Worm (Caenorhabditis elegans) whole organism, early embryonic: ENCODE data around the gene srz-97.

Source experiments
- B0310.2 ChIP-seq: sonication (generic microtip); optimal IDR thresholded peaks from 2 replicates; lab custom pipeline; 2016; ENCODE audit warnings: mild to moderate bottlenecking, missing genetic modification characterization, missing compliant biosample characterization
- F13C5.2 ChIP-seq: sonication (generic microtip); optimal IDR thresholded peaks from 2 replicates; lab custom pipeline; 2017; ENCODE audit warnings: mild to moderate bottlenecking, missing genetic modification characterization, inconsistent platforms, missing compliant biosample characterization
- aly-1 ChIP-seq: sonication (generic microtip); optimal IDR thresholded peaks from 2 replicates; lab custom pipeline; 2016; ENCODE audit warnings: missing genetic modification characterization, missing compliant biosample characterization
- ama-1 ChIP-seq: fragments of 150-350 bp; optimal IDR thresholded peaks from 2 replicates; lab custom pipeline; 2014
- ceh-13 ChIP-seq: fragments of 200-800 bp; sonication (Bioruptor generic); optimal IDR thresholded peaks from 2 replicates; lab custom pipeline; 2018; ENCODE audit warnings: mild to moderate bottlenecking, missing genetic modification characterization, missing compliant biosample characterization
- ceh-36 ChIP-seq: sonication (generic microtip); optimal IDR thresholded peaks from 2 replicates; lab custom pipeline; 2016; ENCODE audit warnings: missing genetic modification characterization, inconsistent platforms, missing compliant biosample characterization
- ets-7 ChIP-seq: sonication (generic microtip); optimal IDR thresholded peaks from 2 replicates; lab custom pipeline; 2016; ENCODE audit warnings: missing genotype, missing genetic modification characterization, missing compliant biosample characterization
- flt-1 ChIP-seq: fragments of 200-800 bp; sonication (Bioruptor generic); IDR thresholded peaks from 2 replicates; pipeline ENCODE4 v1.3.6; 2022; ENCODE audit warnings: missing genetic modification characterization, missing compliant biosample characterization
- hmbx-1 ChIP-seq: sonication (generic microtip); optimal IDR thresholded peaks from 2 replicates; lab custom pipeline; 2016; ENCODE audit warnings: mild to moderate bottlenecking, missing genetic modification characterization, missing compliant biosample characterization
- hmg-4 ChIP-seq: fragments of 200-800 bp; sonication (Bioruptor generic); optimal IDR thresholded peaks from 2 replicates; lab custom pipeline; 2018; ENCODE audit warnings: mild to moderate bottlenecking, missing genetic modification characterization, missing compliant biosample characterization
- hnd-1 ChIP-seq: sonication (generic microtip); optimal IDR thresholded peaks from 2 replicates; lab custom pipeline; 2016; ENCODE audit warnings: missing genetic modification characterization, missing compliant biosample characterization
- pes-1 ChIP-seq: fragments of 200-800 bp; sonication (Bioruptor generic); IDR thresholded peaks from 2 replicates; pipeline ENCODE4 v1.3.6; 2022; ENCODE audit warnings: missing genetic modification reagents, missing genetic modification characterization, missing compliant biosample characterization
- scrt-1 ChIP-seq: fragments of 200-800 bp; sonication (Bioruptor generic); IDR thresholded peaks from 2 replicates; pipeline ENCODE4 v1.3.6; 2022; ENCODE audit warnings: missing genetic modification characterization, missing compliant biosample characterization
- sea-1 ChIP-seq: fragments of 200-800 bp; sonication (Bioruptor generic); conservative IDR thresholded peaks from 2 replicates; pipeline ENCODE4 v1.3.6; 2022; ENCODE audit warnings: missing genetic modification characterization, missing compliant biosample characterization
- tbx-11 ChIP-seq: fragments of 200-800 bp; sonication (Bioruptor generic); IDR thresholded peaks from 2 replicates; pipeline ENCODE4 v1.3.6; 2022; ENCODE audit warnings: missing genetic modification characterization, missing compliant biosample characterization
- tbx-37 ChIP-seq: fragments of 200-800 bp; sonication (Bioruptor generic); conservative IDR thresholded peaks from 2 replicates; pipeline ENCODE4 v1.3.6; 2022; ENCODE audit warnings: missing genetic modification reagents, missing genetic modification characterization, missing compliant biosample characterization
- tra-4 ChIP-seq: sonication (generic microtip); optimal IDR thresholded peaks from 2 replicates; lab custom pipeline; 2017; ENCODE audit warnings: missing genetic modification characterization, missing compliant biosample characterization

srz-97 gene

ce11 chrV:14504120-14504519 is 36.1 kb upstream of the srz-97 start:
- TF ChIP-seq F13C5.2 (tag; lab: Kevin White, UChicago) (no peak), tra-4 (tag; lab: Kevin White, UChicago) (no peak), ama-1 (no peak), hnd-1 (no peak), tbx-37 (GFP tag; lab: Robert Waterston, UW) (no peak), scrt-1 (no peak), B0310.2 (tag; lab: Kevin White, UChicago) (no peak), ceh-13 (no peak), pes-1 (GFP tag; lab: Robert Waterston, UW) (no peak), ceh-36 (tag; lab: Kevin White, UChicago) (no peak), hmbx-1 (tag; lab: Kevin White, UChicago) (no peak), ets-7 (tag; lab: Kevin White, UChicago) (no peak), hmg-4 (GFP tag; lab: Kevin White, UChicago) (no peak), sea-1 (no peak)

DNA sequence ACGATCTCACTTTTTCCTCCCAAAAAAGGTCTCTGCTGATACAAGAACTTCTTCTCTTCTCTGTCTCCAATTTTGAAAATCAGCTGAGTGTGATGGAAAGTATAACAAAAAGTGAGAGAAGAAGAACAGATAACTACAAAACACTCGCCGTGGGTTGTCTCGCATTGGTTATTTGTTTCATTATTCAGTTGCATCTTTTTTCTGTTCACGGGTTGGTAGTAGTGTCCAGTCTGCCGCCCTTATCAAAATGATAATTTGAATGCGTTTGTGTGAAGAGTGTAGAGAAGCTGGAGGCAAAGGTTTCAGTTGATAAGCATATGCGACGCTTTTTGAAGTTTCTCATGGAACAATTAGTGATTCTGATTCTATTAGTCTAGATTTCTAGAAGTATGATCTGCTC is 35.0 kb upstream of the srz-97 start:
- no peak for TF ChIP-seq tbx-11 (GFP tag; lab: Robert Waterston, UW)
- TF ChIP-seq tbx-37 (GFP tag; lab: Robert Waterston, UW), result no peak
- TF ChIP-seq ceh-13, result no peak
- no peak for TF ChIP-seq hmg-4 (GFP tag; lab: Kevin White, UChicago)
- TF ChIP-seq ceh-36 (tag; lab: Kevin White, UChicago), result no peak
- TF ChIP-seq F13C5.2 (tag; lab: Kevin White, UChicago), result no peak
- TF ChIP-seq flt-1 (GFP tag; lab: Robert Waterston, UW), result no peak
- no peak for TF ChIP-seq hnd-1

DNA sequence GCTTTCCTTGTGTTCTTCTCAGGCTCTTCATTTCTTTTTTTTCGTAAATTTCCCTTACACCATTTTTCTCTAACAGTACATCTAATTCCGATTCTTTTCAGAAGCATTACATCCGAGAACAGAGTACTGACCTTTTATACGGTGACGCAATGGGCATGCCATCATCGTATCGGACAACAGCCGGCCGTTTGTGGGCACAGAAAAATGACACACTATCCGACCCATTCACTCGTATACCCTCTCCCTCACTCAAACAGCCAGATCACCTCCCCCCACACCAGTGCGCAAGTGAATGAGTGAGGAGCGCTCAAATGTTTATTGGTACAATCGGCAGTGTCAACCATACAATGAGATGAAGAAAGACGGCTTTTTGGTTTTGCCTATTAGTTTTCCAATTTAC is 33.1 kb upstream of the srz-97 start, which contains the start of gene R02D5.24:
Gene R02D5.24 (plus strand): TSS at position 205 of the 400 bp plus-strand sequence.
- TF ChIP-seq F13C5.2 (tag; lab: Kevin White, UChicago), result no peak
- TF ChIP-seq tbx-37 (GFP tag; lab: Robert Waterston, UW), result no peak
- no peak for TF ChIP-seq ama-1
- peak; percentile 1 for TF ChIP-seq B0310.2 (tag; lab: Kevin White, UChicago)
- TF ChIP-seq hmg-4 (GFP tag; lab: Kevin White, UChicago), result peak; percentile 70
- no peak for TF ChIP-seq pes-1 (GFP tag; lab: Robert Waterston, UW)
- TF ChIP-seq tra-4 (tag; lab: Kevin White, UChicago), result no peak
- no peak for TF ChIP-seq ceh-36 (tag; lab: Kevin White, UChicago)
- TF ChIP-seq tbx-11 (GFP tag; lab: Robert Waterston, UW), result no peak
- no peak for TF ChIP-seq sea-1
- no peak for TF ChIP-seq ets-7 (tag; lab: Kevin White, UChicago)
- TF ChIP-seq hmbx-1 (tag; lab: Kevin White, UChicago), result no peak
- TF ChIP-seq flt-1 (GFP tag; lab: Robert Waterston, UW), result peak; percentile 28; the same call in 1 of the 2 replicates

- TF ChIP-seq ceh-36 (tag; lab: Kevin White, UChicago), result no peak
- no peak for TF ChIP-seq tbx-11 (GFP tag; lab: Robert Waterston, UW)
- TF ChIP-seq F13C5.2 (tag; lab: Kevin White, UChicago), result no peak
- TF ChIP-seq ama-1, result no peak
- no peak for TF ChIP-seq scrt-1
Observed at ce11 chrV:14500554-14500953, 32.5 kb upstream of the srz-97 start.

DNA sequence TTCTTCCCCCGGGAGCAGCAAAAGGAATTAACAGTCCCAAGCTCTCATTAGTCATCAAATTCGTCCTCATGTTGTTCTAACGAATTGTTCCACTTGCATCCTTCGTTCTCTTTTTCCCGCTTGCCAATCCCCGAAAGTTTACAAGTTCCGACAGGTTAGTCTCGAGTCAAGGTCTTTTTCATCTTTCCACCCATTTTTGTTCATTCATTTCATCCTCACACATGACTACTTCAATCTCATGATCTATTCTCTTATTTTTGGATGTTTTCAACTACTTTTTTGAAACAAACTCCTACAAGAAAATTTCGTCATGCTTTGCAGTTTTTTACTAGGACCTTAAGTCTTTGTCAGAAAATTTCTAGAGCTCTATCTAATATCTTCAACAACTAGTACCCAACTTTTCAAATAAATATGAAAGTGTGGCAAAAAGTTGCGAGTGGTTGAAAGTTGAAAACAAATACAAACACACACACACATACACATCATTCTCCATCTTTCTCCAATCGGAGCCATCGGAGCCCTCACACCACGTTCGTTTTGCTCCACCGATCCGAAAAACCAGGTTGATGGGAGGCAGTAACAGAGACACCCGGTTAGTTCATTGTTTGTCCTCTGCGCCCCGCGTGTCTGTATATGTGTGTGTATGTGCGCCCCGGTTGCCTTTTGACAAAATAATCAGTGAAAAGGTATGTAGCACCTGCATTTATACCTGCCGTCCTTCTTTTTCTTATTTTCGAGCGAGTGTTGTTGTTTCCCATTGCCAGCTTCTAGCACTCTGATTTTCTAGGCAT is 31.2 kb upstream of the srz-97 start:
- TF ChIP-seq tra-4 (tag; lab: Kevin White, UChicago) (no peak), hmg-4 (GFP tag; lab: Kevin White, UChicago) (no peak), hmbx-1 (tag; lab: Kevin White, UChicago) (no peak), F13C5.2 (tag; lab: Kevin White, UChicago) (no peak), hnd-1 (no peak), ceh-36 (tag; lab: Kevin White, UChicago) (no peak), scrt-1 (no peak), ceh-13 (no peak), flt-1 (GFP tag; lab: Robert Waterston, UW) (no peak), aly-1 (tag; lab: Kevin White, UChicago) (no peak), B0310.2 (tag; lab: Kevin White, UChicago) (no peak), ama-1 (no peak), tbx-37 (GFP tag; lab: Robert Waterston, UW) (no peak), ets-7 (tag; lab: Kevin White, UChicago) (no peak)

DNA sequence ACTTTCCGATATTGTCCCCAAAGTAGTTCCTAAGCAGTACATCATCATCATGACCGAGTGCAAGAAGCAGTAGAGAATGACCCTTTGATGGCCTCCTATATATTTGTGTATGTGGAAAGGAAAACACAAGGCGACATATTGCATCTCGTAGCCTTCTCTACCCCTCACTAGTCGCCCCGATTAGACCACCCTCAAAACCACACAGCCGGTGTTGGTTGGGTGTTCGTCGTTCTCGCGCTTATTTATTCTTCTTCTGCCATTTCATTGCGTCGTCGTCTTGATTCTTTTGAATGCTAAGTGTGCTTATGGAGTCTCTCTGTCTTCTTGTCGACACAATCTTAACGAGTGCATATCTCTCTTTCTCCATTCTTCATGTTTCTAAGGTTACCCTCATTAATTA is 30.2 kb upstream of the srz-97 start:
- peak; percentile 13 for TF ChIP-seq F13C5.2 (tag; lab: Kevin White, UChicago)
- peak; percentile 40; the same call in 1 of the 2 replicates for TF ChIP-seq flt-1 (GFP tag; lab: Robert Waterston, UW)
- no peak for TF ChIP-seq pes-1 (GFP tag; lab: Robert Waterston, UW)
- TF ChIP-seq hmg-4 (GFP tag; lab: Kevin White, UChicago), result peak; percentile 80

DNA sequence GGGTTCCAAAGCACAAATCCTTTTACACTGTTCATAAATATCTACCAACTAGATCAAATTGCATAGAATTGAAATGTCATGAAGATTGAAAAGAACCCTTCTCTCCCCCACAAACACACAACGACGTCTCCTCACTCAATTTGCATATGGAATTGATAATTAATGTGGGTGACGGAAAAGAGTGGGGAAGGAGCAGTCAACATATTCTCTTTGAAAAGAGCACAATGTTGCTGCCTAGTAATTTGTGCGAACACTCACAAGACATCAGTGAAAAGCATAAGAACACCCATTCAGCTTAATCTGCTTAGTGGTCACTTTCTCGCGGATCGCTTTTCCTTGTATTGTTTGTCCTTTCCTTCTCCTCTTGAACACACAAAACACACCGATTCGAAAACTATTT is 28.4 kb upstream of the srz-97 start:
- TF ChIP-seq F13C5.2 (tag; lab: Kevin White, UChicago), result no peak
- no peak for TF ChIP-seq hmg-4 (GFP tag; lab: Kevin White, UChicago)
- TF ChIP-seq hnd-1, result no peak
- no peak for TF ChIP-seq tra-4 (tag; lab: Kevin White, UChicago)
- no peak for TF ChIP-seq B0310.2 (tag; lab: Kevin White, UChicago)
- TF ChIP-seq pes-1 (GFP tag; lab: Robert Waterston, UW), result no peak
- TF ChIP-seq ceh-36 (tag; lab: Kevin White, UChicago), result no peak
- TF ChIP-seq aly-1 (tag; lab: Kevin White, UChicago), result no peak
- TF ChIP-seq hmbx-1 (tag; lab: Kevin White, UChicago), result no peak
- TF ChIP-seq scrt-1, result no peak
- TF ChIP-seq sea-1, result no peak
- TF ChIP-seq ets-7 (tag; lab: Kevin White, UChicago), result no peak
- TF ChIP-seq ceh-13, result no peak
- TF ChIP-seq tbx-37 (GFP tag; lab: Robert Waterston, UW), result no peak
- no peak for TF ChIP-seq tbx-11 (GFP tag; lab: Robert Waterston, UW)
- TF ChIP-seq flt-1 (GFP tag; lab: Robert Waterston, UW), result no peak
- TF ChIP-seq ama-1, result no peak
